Worm (Caenorhabditis elegans): ENCODE data around the gene E02H1.6.

DNA sequence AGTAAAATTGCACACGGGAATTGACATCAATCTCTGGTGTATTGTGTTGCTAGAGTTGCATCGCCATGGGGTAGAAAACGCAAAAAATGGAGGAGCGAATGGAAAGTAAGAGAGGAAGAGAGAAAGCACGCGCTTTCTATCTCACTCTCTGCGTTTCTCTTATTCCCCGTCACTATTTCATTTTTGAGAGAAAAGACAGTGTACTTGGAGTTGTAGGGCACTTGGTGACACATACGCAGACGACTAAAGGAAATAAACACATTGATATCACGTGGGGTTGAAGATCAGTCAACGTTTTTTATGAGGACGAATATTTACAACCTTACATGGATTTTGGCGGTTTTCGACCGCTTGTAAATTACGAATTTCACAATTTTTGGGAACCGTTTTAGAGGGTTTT, 6.9 kb downstream of the E02H1.6 start:
- TF ChIP-seq Y55F3AM.14 (GFP tag; optimal IDR thresholded peaks at IDR 0.05) (peak; percentile 79), fos-1 (tag; optimal IDR thresholded peaks at IDR 0.05) (peak; percentile 96), ztf-11 (tag; optimal IDR thresholded peaks at IDR 0.05) (no peak), lsy-2 (tag; optimal IDR thresholded peaks at IDR 0.05) (peak; percentile 32 to 95), elt-3 (tag; optimal IDR thresholded peaks at IDR 0.05) (no peak), unc-55 (GFP tag; optimal IDR thresholded peaks at IDR 0.05) (peak; percentile 67), ceh-82 (tag; optimal IDR thresholded peaks at IDR 0.05) (no peak), sem-4 (tag; optimal IDR thresholded peaks at IDR 0.05) (peak; percentile 93)
